Worm (Caenorhabditis elegans) whole organism, L1 larva: ENCODE results near the gene try-9.

Experiments
- C16A3.4 ChIP-seq: fragments of 150-350 bp; optimal IDR thresholded peaks from 2 replicates; lab custom pipeline; 2014; ENCODE audit warnings: missing biosample characterization, missing genetic modification characterization
- C34B4.2 ChIP-seq: sonication (generic microtip); optimal IDR thresholded peaks from 2 replicates; lab custom pipeline; 2017; ENCODE audit warnings: mild to moderate bottlenecking, missing genetic modification characterization, missing compliant biosample characterization
- F16B12.6 ChIP-seq: fragments of 150-350 bp; optimal IDR thresholded peaks from 2 replicates; lab custom pipeline; 2014; ENCODE audit warnings: missing biosample characterization, missing genetic modification characterization
- Y116A8C.19 ChIP-seq: sonication (generic microtip); optimal IDR thresholded peaks from 2 replicates; lab custom pipeline; 2016; ENCODE audit warnings: missing compliant biosample characterization, missing genetic modification characterization, borderline replicate concordance
- ama-1 ChIP-seq: fragments of 150-350 bp; optimal IDR thresholded peaks from 2 replicates; lab custom pipeline; 2014
- ceh-63 ChIP-seq: fragments of 200-800 bp; sonication (Bioruptor generic); optimal IDR thresholded peaks from 2 replicates; lab custom pipeline; 2018; ENCODE audit warnings: mild to moderate bottlenecking, missing genetic modification characterization, missing compliant biosample characterization
- ceh-82 ChIP-seq, 3 experiments: fragments of 150-350 bp in 1 of 3; sonication (generic microtip) in 2 of 3; optimal IDR thresholded peaks; 2 replicates each; lab custom pipeline; 2014 to 2017; ENCODE audit warnings: missing biosample characterization in 3 of 3, missing genetic modification characterization in 3 of 3
- ceh-88 ChIP-seq: fragments of 200-800 bp; sonication (Bioruptor generic); IDR thresholded peaks from 2 replicates; pipeline ENCODE4 v1.3.6; 2022; ENCODE audit warnings: missing genetic modification characterization, missing compliant biosample characterization
- ceh-90 ChIP-seq: sonication (generic microtip); optimal IDR thresholded peaks from 2 replicates; lab custom pipeline; 2016; ENCODE audit warnings: missing genetic modification characterization, missing compliant biosample characterization
- dpl-1 ChIP-seq, 3 experiments: fragments of 150-350 bp in 2 of 3; sonication (generic microtip) in 1 of 3; optimal IDR thresholded peaks; 2 replicates each; lab custom pipeline; 2014 to 2017; ENCODE audit warnings: missing biosample characterization in 3 of 3, missing genetic modification characterization in 3 of 3, missing genetic modification reagents in 3 of 3
- dsc-1 ChIP-seq: sonication (generic microtip); optimal IDR thresholded peaks from 2 replicates; lab custom pipeline; 2016; ENCODE audit warnings: mild to moderate bottlenecking, missing genetic modification characterization, missing compliant biosample characterization
- efl-3 ChIP-seq: fragments of 200-800 bp; sonication (Bioruptor generic); optimal IDR thresholded peaks from 2 replicates; lab custom pipeline; 2018; ENCODE audit warnings: mild to moderate bottlenecking, missing genetic modification characterization, missing compliant biosample characterization
- egl-13 ChIP-seq: sonication (generic microtip); optimal IDR thresholded peaks from 2 replicates; lab custom pipeline; 2016; ENCODE audit warnings: missing genotype, missing genetic modification reagents, missing genetic modification characterization, missing compliant biosample characterization
- ets-5 ChIP-seq: fragments of 200-800 bp; sonication (Bioruptor generic); IDR thresholded peaks from 2 replicates; pipeline ENCODE4 v1.3.6; 2022; ENCODE audit warnings: missing genetic modification characterization, missing compliant biosample characterization
- fkh-10 ChIP-seq: sonication (generic microtip); optimal IDR thresholded peaks from 2 replicates; lab custom pipeline; 2017; ENCODE audit warnings: missing biosample characterization, missing genetic modification reagents, missing genetic modification characterization
- fkh-8 ChIP-seq: sonication (generic microtip); optimal IDR thresholded peaks from 2 replicates; lab custom pipeline; 2016; ENCODE audit warnings: mild to moderate bottlenecking, missing genetic modification characterization, missing compliant biosample characterization
- hlh-17 ChIP-seq: fragments of 200-800 bp; sonication (Bioruptor generic); optimal IDR thresholded peaks from 2 replicates; lab custom pipeline; 2018; ENCODE audit warnings: missing genetic modification characterization, mild to moderate bottlenecking, missing compliant biosample characterization, moderate library complexity, borderline replicate concordance
- hpl-2 ChIP-seq: fragments of 150-350 bp; optimal IDR thresholded peaks from 2 replicates; lab custom pipeline; 2014; ENCODE audit warnings: missing biosample characterization, missing genetic modification reagents, missing genetic modification characterization
- lin-14 ChIP-seq: fragments of 200-800 bp; sonication (Bioruptor generic); optimal IDR thresholded peaks from 2 replicates; lab custom pipeline; 2018; ENCODE audit warnings: mild to moderate bottlenecking, missing genetic modification characterization, moderate library complexity, missing compliant biosample characterization
- lin-15B ChIP-seq: fragments of 150-350 bp; sonication (generic microtip); optimal IDR thresholded peaks from 3 replicates; lab custom pipeline; 2014; ENCODE audit warnings: missing biosample characterization, missing genetic modification characterization
- lin-35 ChIP-seq, 2 experiments: fragments of 150-350 bp; optimal IDR thresholded peaks; 2 replicates each; lab custom pipeline; 2014; ENCODE audit warnings: missing biosample characterization in 2 of 2, missing genetic modification characterization in 2 of 2, missing genetic modification reagents in 2 of 2
- lin-39 ChIP-seq: fragments of 150-350 bp; optimal IDR thresholded peaks from 2 replicates; lab custom pipeline; 2014; ENCODE audit warnings: missing biosample characterization, missing genetic modification reagents, missing genetic modification characterization
- lir-3 ChIP-seq: sonication (generic microtip); optimal IDR thresholded peaks from 2 replicates; lab custom pipeline; 2016; ENCODE audit warnings: mild to moderate bottlenecking, missing genetic modification characterization, moderate library complexity, missing compliant biosample characterization; ENCODE audit not compliant: poor library complexity
- mab-9 ChIP-seq: fragments of 200-800 bp; sonication (Bioruptor generic); IDR thresholded peaks from 2 replicates; pipeline ENCODE4 v1.3.6; 2022; ENCODE audit warnings: missing genetic modification reagents, missing genetic modification characterization, missing compliant biosample characterization
- mdl-1 ChIP-seq, 2 experiments: fragments of 150-350 bp; optimal IDR thresholded peaks; 2 replicates each; lab custom pipeline; 2014 to 2017; ENCODE audit warnings: missing biosample characterization in 2 of 2, missing genetic modification characterization in 2 of 2, inconsistent platforms in 1 of 2
- mef-2 ChIP-seq: fragments of 150-350 bp; optimal IDR thresholded peaks from 2 replicates; lab custom pipeline; 2014; ENCODE audit warnings: missing biosample characterization, missing genetic modification characterization
- nhr-19 ChIP-seq: fragments of 200-800 bp; sonication (Bioruptor generic); conservative IDR thresholded peaks from 2 replicates; pipeline ENCODE4 v1.3.6; 2022; ENCODE audit warnings: missing genetic modification characterization, missing compliant biosample characterization
- nhr-237 ChIP-seq: fragments of 150-350 bp; optimal IDR thresholded peaks from 2 replicates; lab custom pipeline; 2014; ENCODE audit warnings: missing biosample characterization, missing genetic modification characterization
- nhr-71 ChIP-seq: sonication (generic microtip); optimal IDR thresholded peaks from 2 replicates; lab custom pipeline; 2016; ENCODE audit warnings: mild to moderate bottlenecking, missing genetic modification characterization, moderate library complexity, missing compliant biosample characterization
- nhr-76 ChIP-seq: sonication (generic microtip); optimal IDR thresholded peaks from 2 replicates; lab custom pipeline; 2017; ENCODE audit warnings: missing biosample characterization, missing genetic modification characterization
- nhr-77 ChIP-seq: fragments of 150-350 bp; optimal IDR thresholded peaks from 2 replicates; lab custom pipeline; 2014; ENCODE audit warnings: missing biosample characterization, missing genetic modification characterization
- nhr-84 ChIP-seq: sonication (generic microtip); optimal IDR thresholded peaks from 2 replicates; lab custom pipeline; 2017; ENCODE audit warnings: missing biosample characterization, missing genetic modification characterization
- nhr-85 ChIP-seq: sonication (generic microtip); peaks from one replicate; lab custom pipeline; 2016; ENCODE audit warnings: missing genetic modification characterization, inconsistent platforms, missing compliant biosample characterization
- nhr-90 ChIP-seq: sonication (generic microtip); optimal IDR thresholded peaks from 2 replicates; lab custom pipeline; 2016; ENCODE audit warnings: mild to moderate bottlenecking, missing genetic modification characterization, missing compliant biosample characterization; ENCODE audit not compliant: poor library complexity
- skn-1 ChIP-seq: fragments of 150-350 bp; optimal IDR thresholded peaks from 2 replicates; lab custom pipeline; 2014; ENCODE audit warnings: missing biosample characterization, missing genetic modification characterization
- sptf-1 ChIP-seq: fragments of 150-350 bp; optimal IDR thresholded peaks from 2 replicates; lab custom pipeline; 2014; ENCODE audit warnings: missing biosample characterization, missing genetic modification characterization
- sup-37 ChIP-seq: fragments of 200-800 bp; sonication (Bioruptor generic); optimal IDR thresholded peaks from 2 replicates; lab custom pipeline; 2018; ENCODE audit warnings: mild to moderate bottlenecking, missing genetic modification characterization, missing compliant biosample characterization
- tbx-2 ChIP-seq: sonication (generic microtip); optimal IDR thresholded peaks from 2 replicates; lab custom pipeline; 2016; ENCODE audit warnings: missing genetic modification characterization, missing compliant biosample characterization
- tlp-1 ChIP-seq: fragments of 150-350 bp; optimal IDR thresholded peaks from 2 replicates; lab custom pipeline; 2014; ENCODE audit warnings: missing biosample characterization, missing genetic modification characterization
- unc-130 ChIP-seq: fragments of 150-350 bp; optimal IDR thresholded peaks from 2 replicates; lab custom pipeline; 2017; ENCODE audit warnings: missing biosample characterization, missing genetic modification characterization, inconsistent platforms
- unc-98 ChIP-seq: fragments of 200-800 bp; sonication (Bioruptor generic); IDR thresholded peaks from 2 replicates; pipeline ENCODE4 v1.3.6; 2022; ENCODE audit warnings: missing genetic modification characterization, missing compliant biosample characterization
- vab-15 ChIP-seq: sonication (generic microtip); optimal IDR thresholded peaks from 2 replicates; lab custom pipeline; 2017; ENCODE audit warnings: missing genotype, mild to moderate bottlenecking, missing genetic modification characterization, missing compliant biosample characterization
- zag-1 ChIP-seq: fragments of 150-350 bp; optimal IDR thresholded peaks from 2 replicates; lab custom pipeline; 2014; ENCODE audit warnings: missing biosample characterization, missing genetic modification characterization
- zip-4 ChIP-seq: fragments of 200-800 bp; sonication (Bioruptor generic); optimal IDR thresholded peaks from 2 replicates; lab custom pipeline; 2018; ENCODE audit warnings: mild to moderate bottlenecking, missing genetic modification characterization, moderate library complexity, missing compliant biosample characterization
- ztf-11 ChIP-seq, 2 experiments: sonication (generic microtip); optimal IDR thresholded peaks; 2 replicates each; lab custom pipeline; 2016 to 2017; ENCODE audit warnings: missing genetic modification characterization in 2 of 2, missing biosample characterization in 1 of 2, missing compliant biosample characterization in 1 of 2

try-9 gene

DNA sequence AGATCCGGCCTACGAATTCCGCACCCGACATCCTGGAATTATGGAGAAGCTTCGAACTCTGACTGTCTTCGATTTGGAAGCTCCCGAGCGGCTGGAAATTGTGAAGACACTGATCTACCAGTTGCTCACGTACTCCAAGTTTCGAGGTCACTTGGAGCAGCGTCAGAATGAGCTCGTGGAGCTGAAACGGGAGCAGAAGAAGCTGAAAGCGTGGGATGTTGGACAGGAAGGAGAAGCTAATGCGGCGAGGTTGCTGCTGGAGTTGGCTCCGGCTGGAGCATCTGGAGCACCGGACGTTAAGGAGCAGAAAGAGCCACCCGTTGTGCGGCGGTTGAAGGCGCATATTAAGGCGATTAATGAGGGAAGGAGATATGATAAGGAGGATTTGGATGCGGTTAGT, 23.7 kb upstream of the try-9 start:
- TF ChIP-seq lir-3 (tag; lab: Kevin White, UChicago): no peak
- no peak for TF ChIP-seq ztf-11 (tag; optimal IDR thresholded peaks at IDR 0.05; lab: Kevin White, UChicago)

ce11 chrII:4350888-4351287, 17.1 kb upstream of the try-9 start, which contains the start of gene H20J04.9:
Gene H20J04.9 (plus strand): TSS chrII:4351188.
- TF ChIP-seq fkh-10 (no peak), F16B12.6 (tag; lab: Kevin White, UChicago) (no peak), zip-4 (GFP tag; lab: Kevin White, UChicago) (no peak), ztf-11 (tag; optimal IDR thresholded peaks at IDR 0.05; lab: Kevin White, UChicago) (no peak), ets-5 (GFP tag; lab: Robert Waterston, UW) (no peak), zag-1 (tag; lab: Kevin White, UChicago) (no peak), ceh-63 (GFP tag; lab: Kevin White, UChicago) (no peak), vab-15 (tag; lab: Kevin White, UChicago) (no peak), efl-3 (GFP tag; lab: Kevin White, UChicago) (no peak), sup-37 (no peak), lin-35 (GFP tag; optimal IDR thresholded peaks at IDR 0.05; lab: Kevin White, UChicago) (no peak), unc-130 (no peak), mdl-1 (tag; optimal IDR thresholded peaks at IDR 0.05; lab: Kevin White, UChicago) (no peak), sptf-1 (tag; lab: Kevin White, UChicago) (no peak), egl-13 (no peak), ceh-90 (tag; lab: Kevin White, UChicago) (no peak), tbx-2 (no peak), hlh-17 (GFP tag; lab: Kevin White, UChicago) (no peak)

DNA sequence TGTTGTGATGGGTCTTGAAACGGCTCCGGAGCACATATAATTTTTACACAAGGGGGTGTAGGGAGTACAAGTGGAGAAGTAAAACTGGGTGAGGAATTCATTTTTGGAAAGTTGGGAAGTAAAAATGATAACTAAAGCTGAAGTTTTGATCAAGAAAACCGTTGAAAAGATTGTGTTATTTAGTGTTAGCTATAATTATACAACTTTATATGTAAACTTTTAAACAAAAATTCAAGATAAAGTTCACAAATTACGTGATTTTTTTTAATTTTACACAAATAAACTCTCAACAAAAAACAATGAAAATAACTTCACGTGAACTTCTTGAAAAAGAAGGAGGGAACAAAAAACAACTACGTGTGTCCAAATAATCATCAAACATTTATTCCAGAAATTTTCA, 12.8 kb upstream of the try-9 start, which contains the start of the genes H20J04.7 and H20J04.1:
TSS of gene H20J04.7 (minus strand) at position 101 of the 400 bp plus-strand sequence.
TSS of gene H20J04.1 (plus strand) at position 397 of the 400 bp plus-strand sequence.
- TF ChIP-seq skn-1 (tag; lab: Kevin White, UChicago) (no peak), C34B4.2 (tag; lab: Kevin White, UChicago) (no peak), ceh-82 (tag; optimal IDR thresholded peaks at IDR 0.05; lab: Kevin White, UChicago) (no peak), ceh-88 (GFP tag; lab: Robert Waterston, UW) (no peak), fkh-10 (no peak), ama-1 (lab: Kevin White, UChicago) (no peak), nhr-85 (tag; lab: Kevin White, UChicago) (no peak), mef-2 (tag; lab: Kevin White, UChicago) (no peak), dsc-1 (tag; lab: Kevin White, UChicago) (no peak), nhr-237 (tag; lab: Kevin White, UChicago) (no peak)
- TF ChIP-seq, all 84 proteins: peak for 0

- TF ChIP-seq egl-13: no peak
- TF ChIP-seq mef-2 (tag; lab: Kevin White, UChicago): no peak
- TF ChIP-seq nhr-77 (tag; lab: Kevin White, UChicago): no peak
- TF ChIP-seq nhr-90 (tag; lab: Kevin White, UChicago): no peak
- no peak for TF ChIP-seq lin-14 (GFP tag; lab: Kevin White, UChicago)
- TF ChIP-seq hpl-2 (GFP tag; lab: Kevin White, UChicago): no peak
- no peak for TF ChIP-seq mab-9 (GFP tag; lab: Robert Waterston, UW)
- no peak for TF ChIP-seq unc-98 (GFP tag; lab: Robert Waterston, UW)
- no peak for TF ChIP-seq C16A3.4
- no peak for TF ChIP-seq dpl-1 (GFP tag; optimal IDR thresholded peaks at IDR 0.05; lab: Kevin White, UChicago)
- no peak for TF ChIP-seq nhr-84 (tag; lab: Kevin White, UChicago)
- TF ChIP-seq nhr-71 (tag; lab: Kevin White, UChicago): no peak
- TF ChIP-seq lin-39 (tag; lab: Kevin White, UChicago): no peak
- TF ChIP-seq nhr-76 (tag; lab: Kevin White, UChicago): no peak
- TF ChIP-seq nhr-19 (GFP tag; lab: Robert Waterston, UW): no peak
- TF ChIP-seq Y116A8C.19 (tag; lab: Kevin White, UChicago): no peak
- no peak for TF ChIP-seq tlp-1 (tag; lab: Kevin White, UChicago)
- no peak for TF ChIP-seq fkh-8 (tag; lab: Kevin White, UChicago)
- no peak for TF ChIP-seq lin-15B
These were observed 9.3 kb upstream of the try-9 start, which contains the start of gene lat-2 for ce11 chrII:4358765-4359164. Gene lat-2 (plus strand): TSS chrII:4359065.
